Worm (Caenorhabditis elegans): ENCODE results near the gene K04F1.8.

Gene K04F1.8

DNA sequence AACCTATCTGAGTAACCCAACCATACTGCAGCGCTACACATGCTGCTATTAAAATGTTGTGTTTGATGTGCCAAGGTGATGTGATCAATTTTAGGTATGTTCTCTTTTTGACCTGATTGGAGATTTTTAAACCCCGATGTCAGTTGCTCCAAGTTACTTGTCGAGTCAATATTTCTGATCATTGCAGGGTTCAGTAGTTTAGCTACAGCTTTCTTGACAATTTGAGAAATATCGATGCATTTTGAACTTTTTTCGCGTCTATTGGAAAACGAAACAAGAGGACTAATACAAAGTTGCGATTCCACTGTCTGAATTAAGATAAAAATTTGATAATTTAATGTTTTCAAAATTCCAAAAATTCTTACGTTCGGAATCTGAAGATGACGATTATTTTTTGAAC, 43.6 kb upstream of the K04F1.8 start:
- TF ChIP-seq snpc-1.2 (GFP tag; IDR thresholded peaks at IDR 0.05), result no peak
- no peak for TF ChIP-seq ceh-28 (tag; optimal IDR thresholded peaks at IDR 0.05)
- TF ChIP-seq aha-1 (tag), result peak; percentile 94
- TF ChIP-seq lin-15B (tag; optimal IDR thresholded peaks at IDR 0.05), result no peak
- TF ChIP-seq D1046.2 (GFP tag; IDR thresholded peaks at IDR 0.05), result no peak
- TF ChIP-seq dmd-8 (GFP tag; IDR thresholded peaks at IDR 0.05), result no peak

DNA sequence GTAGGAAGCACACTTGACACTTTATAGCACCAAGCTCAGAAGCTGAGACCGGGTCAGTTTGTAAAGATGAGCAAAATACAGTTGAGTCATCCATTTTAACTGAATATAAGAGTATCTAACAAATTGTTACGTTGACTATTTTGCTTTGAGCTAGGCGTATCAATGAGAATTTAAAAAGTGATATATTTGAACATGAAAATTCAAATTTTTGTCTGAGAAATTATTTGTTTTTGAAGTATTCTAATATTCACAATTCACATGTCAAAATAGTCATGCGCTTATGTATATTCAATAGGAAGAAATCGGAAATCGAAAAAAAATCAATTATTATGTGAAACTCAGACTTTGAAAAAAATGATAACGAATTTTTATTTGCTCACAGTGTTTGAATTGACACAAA, 42.7 kb upstream of the K04F1.8 start, which contains the start of gene nhr-110:
nhr-110 (minus strand) TSS at position 101 of the 400 bp plus-strand sequence.
- TF ChIP-seq zip-2 (tag; optimal IDR thresholded peaks at IDR 0.05) (no peak), ZK546.5 (tag; optimal IDR thresholded peaks at IDR 0.05) (no peak), nhr-28 (tag; optimal IDR thresholded peaks at IDR 0.05) (peak; percentile 16), unc-62 (GFP tag; optimal IDR thresholded peaks at IDR 0.05 in 1 of 2) (peak in 1 of 2 experiments; percentile 46), unc-62 (tag; optimal IDR thresholded peaks at IDR 0.05) (no peak), F10B5.3 (tag; optimal IDR thresholded peaks at IDR 0.05) (no peak), Y48G9A.11 (GFP tag; IDR thresholded peaks at IDR 0.05) (no peak), lin-15B (tag; optimal IDR thresholded peaks at IDR 0.05) (no peak), php-3 (GFP tag; IDR thresholded peaks at IDR 0.05) (no peak), mxl-3 (GFP tag; optimal IDR thresholded peaks at IDR 0.05) (no peak), ceh-44 (GFP tag; IDR thresholded peaks at IDR 0.05) (no peak), daf-16 (GFP tag; optimal IDR thresholded peaks at IDR 0.05) (no peak), daf-16 (tag; optimal IDR thresholded peaks at IDR 0.05) (peak; percentile 47), F44E2.7 (GFP tag; IDR thresholded peaks at IDR 0.05) (no peak), dve-1 (tag; optimal IDR thresholded peaks at IDR 0.05; ENCODE audit: insufficient read depth) (peak; percentile 33), lin-13 (GFP tag; optimal IDR thresholded peaks at IDR 0.05) (no peak), Y5F2A.4 (GFP tag; optimal IDR thresholded peaks at IDR 0.05) (no peak), sdz-12 (GFP tag; optimal IDR thresholded peaks at IDR 0.05) (no peak)

DNA sequence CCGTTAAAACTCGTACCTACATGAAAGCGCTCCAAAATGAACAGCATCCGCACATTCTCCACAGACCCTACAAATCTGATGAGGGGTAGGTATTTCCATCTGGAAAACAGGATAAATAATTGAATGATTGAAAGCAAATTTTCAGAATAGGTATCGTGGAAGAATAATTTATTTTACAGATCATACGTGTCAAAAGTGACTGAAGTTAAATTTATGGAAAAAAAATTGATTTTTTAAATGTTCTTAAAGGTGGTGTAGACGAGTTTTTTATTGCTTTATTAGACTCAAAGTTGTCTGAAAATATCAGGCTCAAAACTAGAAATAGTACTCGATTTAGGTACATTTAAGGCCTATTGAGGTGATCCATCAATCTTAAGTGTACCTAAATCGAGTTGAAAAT, 40.3 kb upstream of the K04F1.8 start, which contains the start of gene nhr-237:
nhr-237 (minus strand) TSS at position 101 of the 400 bp plus-strand sequence.
- no peak for TF ChIP-seq aha-1 (tag)
- TF ChIP-seq F26F4.8 (GFP tag; conservative IDR thresholded peaks at IDR 0.05), result no peak
- no peak for TF ChIP-seq mxl-2 (GFP tag; conservative IDR thresholded peaks at IDR 0.05)
- TF ChIP-seq nhr-77 (tag; optimal IDR thresholded peaks at IDR 0.05), result no peak
- no peak for TF ChIP-seq Y75B8A.6 (GFP tag; IDR thresholded peaks at IDR 0.05)
- no peak for TF ChIP-seq daf-12 (tag; optimal IDR thresholded peaks at IDR 0.05)
- no peak for TF ChIP-seq dve-1 (tag; optimal IDR thresholded peaks at IDR 0.05; ENCODE audit: insufficient read depth)
- TF ChIP-seq Y5F2A.4 (GFP tag; optimal IDR thresholded peaks at IDR 0.05), result no peak
- no peak for TF ChIP-seq unc-130 (GFP tag; optimal IDR thresholded peaks at IDR 0.05)
- TF ChIP-seq pha-4 (GFP tag; IDR thresholded peaks at IDR 0.05), result no peak
- TF ChIP-seq pha-4 (tag; optimal IDR thresholded peaks at IDR 0.05), result no peak

DNA sequence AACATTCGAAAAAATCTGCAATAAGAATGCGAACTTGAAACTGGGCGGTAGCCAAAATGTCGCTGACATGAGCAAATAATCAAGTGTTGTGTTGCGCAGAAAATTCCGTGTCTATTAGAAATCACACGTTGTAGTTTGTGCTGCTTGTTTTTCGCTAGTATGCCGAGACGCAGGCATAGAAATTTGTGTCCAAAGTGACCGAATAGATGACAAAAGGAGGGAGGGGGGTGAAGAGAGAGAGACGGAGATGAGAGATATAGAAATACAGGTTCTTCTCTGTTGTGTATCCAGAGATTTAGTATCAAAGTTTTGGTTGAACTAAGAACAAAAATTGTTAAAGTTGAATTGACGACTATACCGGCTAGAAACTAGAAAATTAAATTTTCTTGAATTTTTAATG, 39.7 kb upstream of the K04F1.8 start:
- no peak for TF ChIP-seq rbr-2 (tag; optimal IDR thresholded peaks at IDR 0.05)
- no peak for TF ChIP-seq lin-39 (tag; optimal IDR thresholded peaks at IDR 0.05)
- TF ChIP-seq mep-1 (tag; optimal IDR thresholded peaks at IDR 0.05), result peak; percentile 23
- TF ChIP-seq attf-4 (tag; optimal IDR thresholded peaks at IDR 0.05), result no peak
- TF ChIP-seq hlh-11 (tag; optimal IDR thresholded peaks at IDR 0.05), result peak; percentile 40
- TF ChIP-seq nhr-76 (tag; optimal IDR thresholded peaks at IDR 0.05), result no peak
- TF ChIP-seq pqm-1 (tag; optimal IDR thresholded peaks at IDR 0.05), result no peak
- TF ChIP-seq mxl-3 (GFP tag; optimal IDR thresholded peaks at IDR 0.05), result peak; percentile 23
- TF ChIP-seq ZK337.2 (GFP tag; IDR thresholded peaks at IDR 0.05), result no peak
- no peak for TF ChIP-seq zag-1 (tag; optimal IDR thresholded peaks at IDR 0.05)
- no peak for TF ChIP-seq F49E8.2 (tag; optimal IDR thresholded peaks at IDR 0.05; ENCODE audit: borderline replicate concordance)
- TF ChIP-seq Y75B8A.6 (GFP tag; IDR thresholded peaks at IDR 0.05), result no peak
- peak; percentile 95 for TF ChIP-seq nhr-77 (tag; optimal IDR thresholded peaks at IDR 0.05)
- TF ChIP-seq ctbp-1 (GFP tag; IDR thresholded peaks at IDR 0.05), result no peak
- TF ChIP-seq unc-62 (GFP tag; optimal IDR thresholded peaks at IDR 0.05 in 1 of 2), result peak in 1 of 2 experiments; percentile 74
- TF ChIP-seq unc-62 (tag; optimal IDR thresholded peaks at IDR 0.05), result no peak
- no peak for TF ChIP-seq hif-1 (tag; optimal IDR thresholded peaks at IDR 0.05)
- TF ChIP-seq nhr-42 (GFP tag; IDR thresholded peaks at IDR 0.05), result peak; percentile 71; the same call in 1 of the 2 replicates
- no peak for TF ChIP-seq ceh-44 (GFP tag; IDR thresholded peaks at IDR 0.05)
- TF ChIP-seq daf-12 (tag; optimal IDR thresholded peaks at IDR 0.05), result no peak
- TF ChIP-seq F10B5.3 (tag; optimal IDR thresholded peaks at IDR 0.05), result no peak
- peak; percentile 6 for TF ChIP-seq dve-1 (tag; optimal IDR thresholded peaks at IDR 0.05; ENCODE audit: insufficient read depth)
- peak; percentile 25 for TF ChIP-seq aha-1 (tag)
- TF ChIP-seq zfp-2 (tag; optimal IDR thresholded peaks at IDR 0.05), result no peak
- TF ChIP-seq lin-38 (GFP tag; IDR thresholded peaks at IDR 0.05), result no peak
- no peak for TF ChIP-seq nhr-102 (tag; optimal IDR thresholded peaks at IDR 0.05)
